Worm (Caenorhabditis elegans) whole organism, L3 larva: ENCODE measurements around the gene grl-25.
A peak's percentile ranks its signal among the peaks of the same experiment; 100 is the strongest.

Experiments used
- ZK546.5 ChIP-seq: sonication (generic microtip); optimal IDR thresholded peaks from 2 replicates; lab custom pipeline; 2017; ENCODE audit warnings: missing biosample characterization, missing genetic modification characterization
- ama-1 ChIP-seq: fragments of 150-350 bp; optimal IDR thresholded peaks from 2 replicates; lab custom pipeline; 2018
- ceh-28 ChIP-seq: fragments of 150-350 bp; optimal IDR thresholded peaks from 2 replicates; lab custom pipeline; 2014; ENCODE audit warnings: missing biosample characterization, missing genetic modification reagents, missing genetic modification characterization
- egl-27 ChIP-seq: sonication (generic microtip); optimal IDR thresholded peaks from 4 replicates; lab custom pipeline; 2017; ENCODE audit warnings: missing biosample characterization, missing genetic modification reagents, missing genetic modification characterization
- egl-5 ChIP-seq: fragments of 150-350 bp; optimal IDR thresholded peaks from 2 replicates; lab custom pipeline; 2017; ENCODE audit warnings: missing biosample characterization, missing genetic modification reagents, missing genetic modification characterization, inconsistent platforms
- elt-1 ChIP-seq: fragments of 150-350 bp; optimal IDR thresholded peaks from 2 replicates; lab custom pipeline; 2014; ENCODE audit warnings: missing biosample characterization, missing genetic modification characterization
- elt-2 ChIP-seq: sonication (generic microtip); optimal IDR thresholded peaks from 2 replicates; lab custom pipeline; 2016; ENCODE audit warnings: missing genetic modification reagents, mild to moderate bottlenecking, missing genetic modification characterization, missing compliant biosample characterization
- elt-3 ChIP-seq, 3 experiments: fragments of 150-350 bp in 1 of 3; sonication (generic microtip) in 2 of 3; optimal IDR thresholded peaks; 2 replicates in 2 of 3; 4 replicates in 1 of 3; lab custom pipeline; 2014 to 2017; ENCODE audit warnings: missing biosample characterization in 3 of 3, missing genetic modification characterization in 3 of 3
- fos-1 ChIP-seq: fragments of 150-350 bp; optimal IDR thresholded peaks from 2 replicates; lab custom pipeline; 2014; ENCODE audit warnings: missing biosample characterization, missing genetic modification characterization
- hmg-11 ChIP-seq: sonication (generic microtip); optimal IDR thresholded peaks from 2 replicates; lab custom pipeline; 2016; ENCODE audit warnings: missing genetic modification characterization, missing compliant biosample characterization
- jun-1 ChIP-seq: fragments of 150-350 bp; optimal IDR thresholded peaks from 2 replicates; lab custom pipeline; 2014; ENCODE audit warnings: missing biosample characterization, missing genetic modification reagents, missing genetic modification characterization
- lin-15B ChIP-seq: fragments of 150-350 bp; optimal IDR thresholded peaks from 2 replicates; lab custom pipeline; 2014; ENCODE audit warnings: missing biosample characterization, missing genetic modification characterization
- lin-39 ChIP-seq: fragments of 150-350 bp; optimal IDR thresholded peaks from 2 replicates; lab custom pipeline; 2018; ENCODE audit warnings: missing biosample characterization, missing genetic modification reagents, missing genetic modification characterization
- lsy-12 ChIP-seq: sonication (generic microtip); optimal IDR thresholded peaks from 2 replicates; lab custom pipeline; 2016; ENCODE audit warnings: mild to moderate bottlenecking, missing genetic modification characterization, missing compliant biosample characterization
- mdl-1 ChIP-seq: fragments of 150-350 bp; optimal IDR thresholded peaks from 2 replicates; lab custom pipeline; 2014; ENCODE audit warnings: missing biosample characterization, missing genetic modification characterization
- mml-1 ChIP-seq: fragments of 150-350 bp; sonication (generic microtip); optimal IDR thresholded peaks from 3 replicates; lab custom pipeline; 2014; ENCODE audit warnings: missing biosample characterization, missing genetic modification characterization
- nfya-1 ChIP-seq: sonication (generic microtip); optimal IDR thresholded peaks from 2 replicates; lab custom pipeline; 2017; ENCODE audit warnings: missing genetic modification characterization, mild to moderate bottlenecking, missing compliant biosample characterization, antibody characterized with exemption, moderate library complexity; ENCODE audit not compliant: insufficient read depth
- nhr-11 ChIP-seq: fragments of 150-350 bp; optimal IDR thresholded peaks from 2 replicates; lab custom pipeline; 2014; ENCODE audit warnings: missing biosample characterization, missing genetic modification characterization
- nhr-12 ChIP-seq: fragments of 150-350 bp; optimal IDR thresholded peaks from 2 replicates; lab custom pipeline; 2014; ENCODE audit warnings: missing biosample characterization, missing genetic modification characterization
- nhr-23 ChIP-seq: fragments of 150-350 bp; optimal IDR thresholded peaks from 2 replicates; lab custom pipeline; 2014; ENCODE audit warnings: missing biosample characterization, missing genetic modification reagents, missing genetic modification characterization
- nhr-25 ChIP-seq: sonication (generic microtip); optimal IDR thresholded peaks from 2 replicates; lab custom pipeline; 2017; ENCODE audit warnings: missing biosample characterization, missing genetic modification characterization
- nhr-67 ChIP-seq: fragments of 150-350 bp; optimal IDR thresholded peaks from 2 replicates; lab custom pipeline; 2014; ENCODE audit warnings: missing biosample characterization, missing genetic modification characterization
- nhr-76 ChIP-seq: fragments of 150-350 bp; sonication (generic microtip); optimal IDR thresholded peaks from 5 replicates; lab custom pipeline; 2014; ENCODE audit warnings: missing biosample characterization, missing genetic modification characterization
- pha-4 ChIP-seq: fragments of 150-350 bp; optimal IDR thresholded peaks from 2 replicates; lab custom pipeline; 2014; ENCODE audit warnings: missing biosample characterization, missing genetic modification reagents, missing genetic modification characterization
- pqm-1 ChIP-seq: fragments of 150-350 bp; optimal IDR thresholded peaks from 2 replicates; lab custom pipeline; 2017; ENCODE audit warnings: missing biosample characterization, missing genetic modification characterization, inconsistent platforms
- sea-2 ChIP-seq: fragments of 150-350 bp; sonication (generic microtip); optimal IDR thresholded peaks from 4 replicates; lab custom pipeline; 2014; ENCODE audit warnings: missing biosample characterization, missing genetic modification reagents, missing genetic modification characterization
- skn-1 ChIP-seq: fragments of 150-350 bp; optimal IDR thresholded peaks from 2 replicates; lab custom pipeline; 2014; ENCODE audit warnings: missing biosample characterization, missing genetic modification characterization
- snpc-4 ChIP-seq: fragments of 150-350 bp; optimal IDR thresholded peaks from 2 replicates; lab custom pipeline; 2014; ENCODE audit warnings: missing biosample characterization, missing genetic modification characterization
- tbx-2 ChIP-seq: sonication (generic microtip); optimal IDR thresholded peaks from 2 replicates; lab custom pipeline; 2016; ENCODE audit warnings: mild to moderate bottlenecking, missing genetic modification characterization, missing compliant biosample characterization
- unc-39 ChIP-seq: sonication (generic microtip); optimal IDR thresholded peaks from 4 replicates; lab custom pipeline; 2017; ENCODE audit warnings: missing biosample characterization, missing genetic modification characterization
- unc-62 ChIP-seq: fragments of 150-350 bp; sonication (generic microtip); optimal IDR thresholded peaks from 4 replicates; lab custom pipeline; 2014; ENCODE audit warnings: missing biosample characterization, missing genetic modification reagents, missing genetic modification characterization

Gene grl-25

ce11 chrIII:8923240-8923734, 38.8 kb upstream of the grl-25 start, which contains the start of gene glb-1:
Gene glb-1, minus strand, starts transcription at chrIII:8923290.
- no peak for TF ChIP-seq ZK546.5
- TF ChIP-seq nhr-12 = no peak
- no peak for TF ChIP-seq ama-1 (lab: Kevin White, UChicago)
- no peak for TF ChIP-seq nhr-76 (tag; lab: Kevin White, UChicago)
- TF ChIP-seq nhr-23 = peak; percentile 15

- TF ChIP-seq pqm-1 (tag; lab: Kevin White, UChicago) = no peak
- no peak for TF ChIP-seq lin-15B (tag; lab: Kevin White, UChicago)
- no peak for TF ChIP-seq egl-27 (tag; lab: Kevin White, UChicago)
- no peak for TF ChIP-seq fos-1 (tag; lab: Kevin White, UChicago)
- TF ChIP-seq unc-62 (GFP tag; lab: Kevin White, UChicago) = no peak
- no peak for TF ChIP-seq sea-2
- TF ChIP-seq mdl-1 = no peak
- TF ChIP-seq nhr-11 (tag; lab: Kevin White, UChicago) = no peak
- TF ChIP-seq skn-1 (tag; lab: Kevin White, UChicago) = no peak
- TF ChIP-seq tbx-2 = no peak
- TF ChIP-seq nhr-12 = no peak
- no peak for TF ChIP-seq nhr-76 (tag; lab: Kevin White, UChicago)
- no peak for TF ChIP-seq jun-1 (tag; lab: Kevin White, UChicago)
Observed at ce11 chrIII:8923937-8924336, 38.2 kb upstream of the grl-25 start, which contains the start of gene ZK637.12. Gene ZK637.12, plus strand, starts transcription at chrIII:8924237.

- no peak for TF ChIP-seq pqm-1 (tag; lab: Kevin White, UChicago)
- TF ChIP-seq nhr-12 = no peak
- TF ChIP-seq unc-62 (GFP tag; lab: Kevin White, UChicago) = no peak
- TF ChIP-seq egl-27 (tag; lab: Kevin White, UChicago) = no peak
- TF ChIP-seq, all 47 proteins: peak for 0
Observed at ce11 chrIII:8925539-8925938, 36.6 kb upstream of the grl-25 start.

ce11 chrIII:8926512-8926911, 35.6 kb upstream of the grl-25 start:
- TF ChIP-seq mdl-1 (peak; percentile 7), hmg-11 (tag; lab: Kevin White, UChicago) (no peak), nfya-1 (peak; percentile 28)
- TF ChIP-seq, all 47 proteins: peak for 2

- TF ChIP-seq ZK546.5 = no peak
- TF ChIP-seq nhr-67 = no peak
- TF ChIP-seq jun-1 (tag; lab: Kevin White, UChicago) = no peak
- no peak for TF ChIP-seq ceh-28 (tag; lab: Kevin White, UChicago)
- no peak for TF ChIP-seq nhr-25 (tag; lab: Kevin White, UChicago)
- TF ChIP-seq elt-3 (tag; optimal IDR thresholded peaks at IDR 0.05; lab: Kevin White, UChicago) = no peak
- no peak for TF ChIP-seq tbx-2
- TF ChIP-seq pha-4 (tag; lab: Kevin White, UChicago) = no peak
- TF ChIP-seq elt-2 = no peak
Observed at ce11 chrIII:8929723-8930122, 32.4 kb upstream of the grl-25 start, which contains the start of gene arrd-15. Gene arrd-15, plus strand, starts transcription at chrIII:8930023.

- TF ChIP-seq lin-39 (tag; lab: Kevin White, UChicago) = peak; percentile 74
- no peak for TF ChIP-seq elt-1 (tag; lab: Kevin White, UChicago)
- TF ChIP-seq nfya-1 = peak; percentile 5
Observed at ce11 chrIII:8933696-8934095, 28.4 kb upstream of the grl-25 start.

- no peak for TF ChIP-seq elt-1 (tag; lab: Kevin White, UChicago)
- TF ChIP-seq skn-1 (tag; lab: Kevin White, UChicago) = no peak
- TF ChIP-seq nhr-25 (tag; lab: Kevin White, UChicago) = no peak
- no peak for TF ChIP-seq elt-2
- no peak for TF ChIP-seq pqm-1 (tag; lab: Kevin White, UChicago)
- no peak for TF ChIP-seq sea-2
- no peak for TF ChIP-seq mdl-1
- TF ChIP-seq egl-5 (tag; lab: Kevin White, UChicago) = no peak
- no peak for TF ChIP-seq nfya-1
- TF ChIP-seq unc-62 (GFP tag; lab: Kevin White, UChicago) = no peak
- no peak for TF ChIP-seq lsy-12
- no peak for TF ChIP-seq unc-39
- TF ChIP-seq snpc-4 (tag; lab: Kevin White, UChicago) = no peak
- TF ChIP-seq mml-1 (tag; lab: Kevin White, UChicago) = no peak
Observed at ce11 chrIII:8934378-8934777, 27.7 kb upstream of the grl-25 start.
